Fruit fly (Drosophila melanogaster): Measurements from ENCODE around the gene CG2336.

dm6 chr3R:6580484-6580883 lies at the start of gene CG2336:
- TF ChIP-seq EcR (GFP tag; optimal IDR thresholded peaks at IDR 0.05) (no peak), CG8478 (optimal IDR thresholded peaks at IDR 0.05) (no peak)

Data from whole organism.